Worm (Caenorhabditis elegans) whole organism, late embryonic: ENCODE data around the gene C01G5.7.
A peak's percentile ranks its signal among the peaks of the same experiment; 100 is the strongest.

Experiments
- F13H6.1 ChIP-seq: sonication (generic microtip); optimal IDR thresholded peaks from 2 replicates; lab custom pipeline; 2016; ENCODE audit warnings: missing genetic modification characterization, missing compliant biosample characterization
- T23F11.4 ChIP-seq: fragments of 200-800 bp; sonication (Bioruptor generic); optimal IDR thresholded peaks from 2 replicates; lab custom pipeline; 2018; ENCODE audit warnings: mild to moderate bottlenecking, missing genetic modification characterization, missing compliant biosample characterization
- ceh-18 ChIP-seq: sonication (generic microtip); optimal IDR thresholded peaks from 2 replicates; lab custom pipeline; 2016; ENCODE audit warnings: missing genetic modification characterization, missing compliant biosample characterization
- ceh-2 ChIP-seq: sonication (generic microtip); optimal IDR thresholded peaks from 2 replicates; lab custom pipeline; 2016; ENCODE audit warnings: missing genotype, missing genetic modification characterization, missing compliant biosample characterization
- ceh-22 ChIP-seq: sonication (generic microtip); optimal IDR thresholded peaks from 2 replicates; lab custom pipeline; 2017; ENCODE audit warnings: missing biosample characterization, missing genetic modification characterization
- ceh-30 ChIP-seq: fragments of 150-350 bp; optimal IDR thresholded peaks from 2 replicates; lab custom pipeline; 2014; ENCODE audit warnings: missing biosample characterization, missing genetic modification characterization
- ceh-31 ChIP-seq: sonication (generic microtip); optimal IDR thresholded peaks from 2 replicates; lab custom pipeline; 2016; ENCODE audit warnings: missing genetic modification characterization, missing compliant biosample characterization
- ceh-34 ChIP-seq: sonication (generic microtip); optimal IDR thresholded peaks from 2 replicates; lab custom pipeline; 2016; ENCODE audit warnings: mild to moderate bottlenecking, missing genetic modification characterization, missing compliant biosample characterization
- ceh-48 ChIP-seq: sonication (generic microtip); optimal IDR thresholded peaks from 2 replicates; lab custom pipeline; 2016; ENCODE audit warnings: missing genetic modification characterization, inconsistent platforms, missing compliant biosample characterization
- ceh-6 ChIP-seq: fragments of 200-800 bp; sonication (Bioruptor generic); optimal IDR thresholded peaks from 2 replicates; lab custom pipeline; 2018; ENCODE audit warnings: mild to moderate bottlenecking, missing genetic modification characterization, missing compliant biosample characterization
- dve-1 ChIP-seq: sonication (generic microtip); optimal IDR thresholded peaks from 2 replicates; lab custom pipeline; 2017; ENCODE audit warnings: antibody characterized with exemption, mild to moderate bottlenecking, missing genetic modification characterization, missing compliant biosample characterization
- elt-2 ChIP-seq: sonication (generic microtip); optimal IDR thresholded peaks from 2 replicates; lab custom pipeline; 2016; ENCODE audit warnings: missing genetic modification reagents, missing genetic modification characterization, missing compliant biosample characterization
- elt-4 ChIP-seq: sonication (generic microtip); optimal IDR thresholded peaks from 2 replicates; lab custom pipeline; 2016; ENCODE audit warnings: missing genetic modification characterization, missing compliant biosample characterization
- ets-4 ChIP-seq: sonication (generic microtip); optimal IDR thresholded peaks from 2 replicates; lab custom pipeline; 2016; ENCODE audit warnings: missing genetic modification characterization, missing compliant biosample characterization
- eyg-1 ChIP-seq: sonication (generic microtip); optimal IDR thresholded peaks from 2 replicates; lab custom pipeline; 2016; ENCODE audit warnings: missing genotype, missing genetic modification characterization, missing compliant biosample characterization
- gmeb-2 ChIP-seq: sonication (generic microtip); optimal IDR thresholded peaks from 2 replicates; lab custom pipeline; 2016; ENCODE audit warnings: missing genetic modification characterization, inconsistent platforms, missing compliant biosample characterization
- hlh-15 ChIP-seq: sonication (generic microtip); optimal IDR thresholded peaks from 2 replicates; lab custom pipeline; 2016; ENCODE audit warnings: missing genetic modification characterization, missing compliant biosample characterization
- hlh-30 ChIP-seq: sonication (generic microtip); optimal IDR thresholded peaks from 2 replicates; lab custom pipeline; 2017; ENCODE audit warnings: antibody characterized with exemption, missing genetic modification characterization, missing compliant biosample characterization; ENCODE audit not compliant: insufficient read depth
- hlh-8 ChIP-seq: sonication (generic microtip); optimal IDR thresholded peaks from 2 replicates; lab custom pipeline; 2016; ENCODE audit warnings: missing genotype, missing genetic modification characterization, missing compliant biosample characterization
- lim-6 ChIP-seq: sonication (generic microtip); optimal IDR thresholded peaks from 2 replicates; lab custom pipeline; 2016; ENCODE audit warnings: missing genetic modification characterization, missing compliant biosample characterization
- madf-2 ChIP-seq: sonication (generic microtip); optimal IDR thresholded peaks from 2 replicates; lab custom pipeline; 2017; ENCODE audit warnings: missing genetic modification characterization, missing compliant biosample characterization
- mec-3 ChIP-seq: sonication (generic microtip); optimal IDR thresholded peaks from 2 replicates; lab custom pipeline; 2016; ENCODE audit warnings: borderline replicate concordance, missing genetic modification characterization, missing compliant biosample characterization
- nhr-11 ChIP-seq: fragments of 150-350 bp; optimal IDR thresholded peaks from 2 replicates; lab custom pipeline; 2014; ENCODE audit warnings: missing biosample characterization, missing genetic modification characterization
- npax-4 ChIP-seq: sonication (generic microtip); optimal IDR thresholded peaks from 2 replicates; lab custom pipeline; 2016; ENCODE audit warnings: missing genetic modification characterization, missing compliant biosample characterization
- pat-9 ChIP-seq: fragments of 200-800 bp; sonication (Bioruptor generic); optimal IDR thresholded peaks from 2 replicates; lab custom pipeline; 2018; ENCODE audit warnings: mild to moderate bottlenecking, missing genetic modification characterization, moderate library complexity, missing compliant biosample characterization
- pqm-1 ChIP-seq: sonication (generic microtip); optimal IDR thresholded peaks from 2 replicates; lab custom pipeline; 2016; ENCODE audit warnings: missing genetic modification characterization, missing compliant biosample characterization
- ref-2 ChIP-seq: sonication (generic microtip); optimal IDR thresholded peaks from 2 replicates; lab custom pipeline; 2016; ENCODE audit warnings: missing genetic modification characterization, missing compliant biosample characterization
- sdc-2 ChIP-seq: sonication (generic microtip); optimal IDR thresholded peaks from 2 replicates; lab custom pipeline; 2016; ENCODE audit warnings: missing genotype, missing genetic modification characterization, missing compliant biosample characterization
- syd-9 ChIP-seq: sonication (generic microtip); optimal IDR thresholded peaks from 2 replicates; lab custom pipeline; 2016; ENCODE audit warnings: mild to moderate bottlenecking, missing genetic modification characterization, moderate library complexity, missing compliant biosample characterization
- tbx-7 ChIP-seq: sonication (generic microtip); optimal IDR thresholded peaks from 2 replicates; lab custom pipeline; 2016; ENCODE audit warnings: missing genotype, missing genetic modification characterization, missing compliant biosample characterization
- ttx-3 ChIP-seq: sonication (generic microtip); optimal IDR thresholded peaks from 2 replicates; lab custom pipeline; 2016; ENCODE audit warnings: missing genetic modification reagents, missing genetic modification characterization, missing compliant biosample characterization
- unc-3 ChIP-seq, 2 experiments: fragments of 200-800 bp in 1 of 2; sonication (Bioruptor generic) in 1 of 2; sonication (generic microtip) in 1 of 2; conservative IDR thresholded peaks in 1 of 2; optimal IDR thresholded peaks in 1 of 2; 2 replicates each; pipeline versions ENCODE4 v1.3.6 to Lab custom; 2016 to 2022; ENCODE audit warnings: missing compliant biosample characterization in 2 of 2, missing genetic modification characterization in 2 of 2, missing genetic modification reagents in 1 of 2
- unc-42 ChIP-seq: sonication (generic microtip); optimal IDR thresholded peaks from 2 replicates; lab custom pipeline; 2016; ENCODE audit warnings: missing genotype, missing genetic modification characterization, missing compliant biosample characterization
- unc-55 ChIP-seq: sonication (generic microtip); optimal IDR thresholded peaks from 2 replicates; lab custom pipeline; 2017; ENCODE audit warnings: missing biosample characterization, missing genetic modification reagents, missing genetic modification characterization
- unc-86 ChIP-seq: sonication (generic microtip); optimal IDR thresholded peaks from 2 replicates; lab custom pipeline; 2016; ENCODE audit warnings: missing genetic modification characterization, missing compliant biosample characterization
- ztf-16 ChIP-seq: sonication (generic microtip); optimal IDR thresholded peaks from 2 replicates; lab custom pipeline; 2017; ENCODE audit warnings: missing genetic modification characterization, missing compliant biosample characterization

C01G5.7 gene

DNA sequence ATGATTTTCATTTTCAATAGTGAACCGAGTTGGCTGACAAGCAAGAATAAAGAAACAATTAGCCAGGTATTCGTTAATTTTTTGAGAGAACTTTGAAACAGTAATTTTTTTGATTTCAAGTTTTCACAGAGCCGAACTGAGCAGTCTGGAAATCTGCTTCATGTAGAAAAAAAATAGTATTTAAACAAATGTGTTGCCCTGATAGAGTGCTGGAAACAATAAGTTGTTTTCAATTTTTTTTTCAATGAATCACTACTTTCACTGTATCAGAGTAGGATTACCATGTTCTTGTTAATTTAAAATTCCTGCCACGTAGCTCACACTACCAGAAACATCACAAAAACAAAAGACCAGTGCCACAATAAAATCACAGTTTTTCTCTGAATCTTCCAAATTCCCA lies 17.5 kb upstream of the C01G5.7 start:
- TF ChIP-seq elt-4 (tag; lab: Kevin White, UChicago) = no peak

ce11 chrIV:6500843-6501242 lies 17.1 kb upstream of the C01G5.7 start:
- TF ChIP-seq ceh-18 (tag; lab: Kevin White, UChicago) (peak; percentile 27), mec-3 (no peak), dve-1 (tag; lab: Kevin White, UChicago) (peak; percentile 44), ceh-34 (no peak), ceh-2 (tag; lab: Kevin White, UChicago) (no peak), hlh-30 (tag; lab: Kevin White, UChicago) (peak; percentile 39), npax-4 (no peak), ceh-30 (tag; lab: Kevin White, UChicago) (no peak), madf-2 (tag; lab: Kevin White, UChicago) (no peak), nhr-11 (tag; lab: Kevin White, UChicago) (no peak), lim-6 (tag; lab: Kevin White, UChicago) (no peak), ceh-22 (tag; lab: Kevin White, UChicago) (no peak), ceh-48 (tag; lab: Kevin White, UChicago) (no peak), ets-4 (no peak), pat-9 (tag; lab: Kevin White, UChicago) (no peak), ceh-31 (no peak), ref-2 (tag; lab: Kevin White, UChicago) (no peak), hlh-8 (tag; lab: Kevin White, UChicago) (no peak), gmeb-2 (tag; lab: Kevin White, UChicago) (no peak), tbx-7 (no peak)

DNA sequence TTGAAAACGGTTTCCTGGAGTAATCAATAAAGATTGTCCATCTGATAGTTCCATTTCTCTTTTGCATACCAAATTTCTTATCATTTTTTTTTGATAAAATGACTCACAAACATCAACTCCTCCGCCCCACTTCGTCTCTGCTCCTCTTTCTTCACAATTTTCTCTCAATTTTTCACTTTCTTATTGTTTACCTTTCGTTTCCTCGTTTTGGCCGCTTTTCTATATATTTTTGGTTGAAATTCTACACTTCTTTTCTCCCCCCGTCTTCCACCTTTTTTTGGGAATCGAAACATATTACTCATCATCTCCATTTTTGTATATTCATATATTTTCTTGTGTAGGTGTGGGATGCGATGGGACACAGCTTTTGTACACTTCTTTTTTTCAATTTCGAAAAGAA lies 15.2 kb upstream of the C01G5.7 start:
- no peak for TF ChIP-seq syd-9 (tag; lab: Kevin White, UChicago)
- TF ChIP-seq npax-4 = no peak
- TF ChIP-seq F13H6.1 (tag; lab: Kevin White, UChicago) = no peak
- no peak for TF ChIP-seq T23F11.4 (GFP tag; lab: Kevin White, UChicago)
- TF ChIP-seq elt-2 (tag; lab: Kevin White, UChicago) = peak; percentile 26
- TF ChIP-seq ttx-3 (tag; lab: Kevin White, UChicago) = no peak

- TF ChIP-seq lim-6 (tag; lab: Kevin White, UChicago) (no peak), unc-42 (tag; lab: Kevin White, UChicago) (no peak), unc-55 (GFP tag; lab: Kevin White, UChicago) (no peak), ceh-18 (tag; lab: Kevin White, UChicago) (no peak), ztf-16 (tag; lab: Kevin White, UChicago) (no peak), ceh-6 (GFP tag; lab: Kevin White, UChicago) (no peak), pqm-1 (no peak), hlh-15 (tag; lab: Kevin White, UChicago) (no peak), sdc-2 (tag; lab: Kevin White, UChicago) (no peak), npax-4 (no peak), madf-2 (tag; lab: Kevin White, UChicago) (no peak), hlh-8 (tag; lab: Kevin White, UChicago) (no peak), unc-3 (GFP tag; conservative IDR thresholded peaks at IDR 0.05; lab: Robert Waterston, UW) (no peak), unc-3 (tag; optimal IDR thresholded peaks at IDR 0.05; lab: Kevin White, UChicago) (no peak), ceh-22 (tag; lab: Kevin White, UChicago) (no peak), eyg-1 (tag; lab: Kevin White, UChicago) (no peak), unc-86 (no peak)
These were observed 11.5 kb upstream of the C01G5.7 start, which contains the start of gene pqn-89 for ce11 chrIV:6506424-6506823. pqn-89 (plus strand) TSS chrIV:6506724.
